Worm (Caenorhabditis elegans) whole organism, L3 larva: ENCODE measurements around the gene unc-69.

ENCODE experiments used
- R02D3.7 ChIP-seq: fragments of 150-350 bp; optimal IDR thresholded peaks from 2 replicates; lab custom pipeline; 2014; ENCODE audit warnings: missing biosample characterization, missing genetic modification characterization
- ZK546.5 ChIP-seq: sonication (generic microtip); optimal IDR thresholded peaks from 2 replicates; lab custom pipeline; 2017; ENCODE audit warnings: missing biosample characterization, missing genetic modification characterization
- aly-2 ChIP-seq: fragments of 150-350 bp; optimal IDR thresholded peaks from 2 replicates; lab custom pipeline; 2014; ENCODE audit warnings: missing biosample characterization, missing genetic modification characterization
- ceh-28 ChIP-seq: fragments of 150-350 bp; optimal IDR thresholded peaks from 2 replicates; lab custom pipeline; 2014; ENCODE audit warnings: missing biosample characterization, missing genetic modification reagents, missing genetic modification characterization
- ceh-82 ChIP-seq: fragments of 150-350 bp; optimal IDR thresholded peaks from 2 replicates; lab custom pipeline; 2014; ENCODE audit warnings: missing biosample characterization, missing genetic modification characterization
- ceh-9 ChIP-seq: sonication (generic microtip); optimal IDR thresholded peaks from 2 replicates; lab custom pipeline; 2018; ENCODE audit warnings: missing biosample characterization, missing genetic modification characterization
- daf-12 ChIP-seq: fragments of 150-350 bp; optimal IDR thresholded peaks from 2 replicates; lab custom pipeline; 2014; ENCODE audit warnings: missing biosample characterization, missing genetic modification reagents, missing genetic modification characterization
- egl-5 ChIP-seq: fragments of 150-350 bp; optimal IDR thresholded peaks from 2 replicates; lab custom pipeline; 2017; ENCODE audit warnings: missing biosample characterization, missing genetic modification reagents, missing genetic modification characterization, inconsistent platforms
- elt-2 ChIP-seq: sonication (generic microtip); optimal IDR thresholded peaks from 2 replicates; lab custom pipeline; 2016; ENCODE audit warnings: missing genetic modification reagents, mild to moderate bottlenecking, missing genetic modification characterization, missing compliant biosample characterization
- elt-3 ChIP-seq, 3 experiments: fragments of 150-350 bp in 1 of 3; sonication (generic microtip) in 2 of 3; optimal IDR thresholded peaks; 2 replicates in 2 of 3; 4 replicates in 1 of 3; lab custom pipeline; 2014 to 2017; ENCODE audit warnings: missing biosample characterization in 3 of 3, missing genetic modification characterization in 3 of 3
- fkh-10 ChIP-seq: sonication (generic microtip); optimal IDR thresholded peaks from 2 replicates; lab custom pipeline; 2017; ENCODE audit warnings: missing biosample characterization, missing genetic modification reagents, missing genetic modification characterization
- fos-1 ChIP-seq: fragments of 150-350 bp; optimal IDR thresholded peaks from 2 replicates; lab custom pipeline; 2014; ENCODE audit warnings: missing biosample characterization, missing genetic modification characterization
- jun-1 ChIP-seq: fragments of 150-350 bp; optimal IDR thresholded peaks from 2 replicates; lab custom pipeline; 2014; ENCODE audit warnings: missing biosample characterization, missing genetic modification reagents, missing genetic modification characterization
- lin-39 ChIP-seq: fragments of 150-350 bp; optimal IDR thresholded peaks from 2 replicates; lab custom pipeline; 2018; ENCODE audit warnings: missing biosample characterization, missing genetic modification reagents, missing genetic modification characterization
- lsy-12 ChIP-seq: sonication (generic microtip); optimal IDR thresholded peaks from 2 replicates; lab custom pipeline; 2016; ENCODE audit warnings: mild to moderate bottlenecking, missing genetic modification characterization, missing compliant biosample characterization
- mdl-1 ChIP-seq: fragments of 150-350 bp; optimal IDR thresholded peaks from 2 replicates; lab custom pipeline; 2014; ENCODE audit warnings: missing biosample characterization, missing genetic modification characterization
- nfya-1 ChIP-seq: sonication (generic microtip); optimal IDR thresholded peaks from 2 replicates; lab custom pipeline; 2017; ENCODE audit warnings: missing genetic modification characterization, mild to moderate bottlenecking, missing compliant biosample characterization, antibody characterized with exemption, moderate library complexity; ENCODE audit not compliant: insufficient read depth
- nhr-12 ChIP-seq: fragments of 150-350 bp; optimal IDR thresholded peaks from 2 replicates; lab custom pipeline; 2014; ENCODE audit warnings: missing biosample characterization, missing genetic modification characterization
- nhr-23 ChIP-seq: fragments of 150-350 bp; optimal IDR thresholded peaks from 2 replicates; lab custom pipeline; 2014; ENCODE audit warnings: missing biosample characterization, missing genetic modification reagents, missing genetic modification characterization
- nhr-237 ChIP-seq: fragments of 150-350 bp; optimal IDR thresholded peaks from 2 replicates; lab custom pipeline; 2014; ENCODE audit warnings: missing biosample characterization, missing genetic modification characterization
- nhr-28 ChIP-seq: fragments of 150-350 bp; optimal IDR thresholded peaks from 2 replicates; lab custom pipeline; 2014; ENCODE audit warnings: missing biosample characterization, missing genetic modification characterization
- nhr-67 ChIP-seq: fragments of 150-350 bp; optimal IDR thresholded peaks from 2 replicates; lab custom pipeline; 2014; ENCODE audit warnings: missing biosample characterization, missing genetic modification characterization
- nhr-76 ChIP-seq: fragments of 150-350 bp; sonication (generic microtip); optimal IDR thresholded peaks from 5 replicates; lab custom pipeline; 2014; ENCODE audit warnings: missing biosample characterization, missing genetic modification characterization
- nhr-77 ChIP-seq: fragments of 150-350 bp; optimal IDR thresholded peaks from 2 replicates; lab custom pipeline; 2014; ENCODE audit warnings: missing biosample characterization, missing genetic modification characterization
- pha-4 ChIP-seq: fragments of 150-350 bp; optimal IDR thresholded peaks from 2 replicates; lab custom pipeline; 2014; ENCODE audit warnings: missing biosample characterization, missing genetic modification reagents, missing genetic modification characterization
- pqm-1 ChIP-seq: fragments of 150-350 bp; optimal IDR thresholded peaks from 2 replicates; lab custom pipeline; 2017; ENCODE audit warnings: missing biosample characterization, missing genetic modification characterization, inconsistent platforms
- snpc-4 ChIP-seq: fragments of 150-350 bp; optimal IDR thresholded peaks from 2 replicates; lab custom pipeline; 2014; ENCODE audit warnings: missing biosample characterization, missing genetic modification characterization
- unc-39 ChIP-seq: sonication (generic microtip); optimal IDR thresholded peaks from 4 replicates; lab custom pipeline; 2017; ENCODE audit warnings: missing biosample characterization, missing genetic modification characterization
- zag-1 ChIP-seq: fragments of 150-350 bp; optimal IDR thresholded peaks from 2 replicates; lab custom pipeline; 2014; ENCODE audit warnings: missing biosample characterization, missing genetic modification characterization
- ztf-11 ChIP-seq: fragments of 150-350 bp; optimal IDR thresholded peaks from 2 replicates; lab custom pipeline; 2014; ENCODE audit warnings: missing biosample characterization, missing genetic modification characterization
- ztf-4 ChIP-seq: fragments of 150-350 bp; optimal IDR thresholded peaks from 2 replicates; lab custom pipeline; 2014; ENCODE audit warnings: missing biosample characterization, missing genetic modification characterization

The unc-69 gene

DNA sequence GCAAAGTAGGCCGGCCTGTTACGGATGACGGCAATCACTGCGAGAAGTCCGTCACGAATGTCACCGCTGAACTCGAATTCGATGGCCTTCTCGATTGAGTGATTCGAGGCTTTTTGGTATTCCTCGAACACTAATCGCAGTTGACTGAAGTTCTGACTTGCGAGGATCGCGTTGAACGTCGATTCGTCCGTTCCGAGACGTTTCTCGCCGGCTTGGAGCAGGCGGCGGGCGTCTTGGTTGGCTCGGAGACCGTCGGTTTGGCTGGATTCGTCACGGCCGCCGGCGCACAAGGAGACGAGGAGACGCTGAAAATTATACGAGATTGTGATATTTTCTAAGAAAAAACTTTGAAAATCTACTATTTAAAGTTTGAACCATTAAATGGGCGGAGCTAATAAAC lies 7.6 kb downstream of the unc-69 start:
- TF ChIP-seq nhr-67 (tag; lab: Kevin White, UChicago) (no peak), pqm-1 (tag; lab: Kevin White, UChicago) (no peak), lsy-12 (tag; lab: Kevin White, UChicago) (no peak), nhr-12 (no peak), nhr-76 (tag; lab: Kevin White, UChicago) (no peak), R02D3.7 (tag; lab: Kevin White, UChicago) (no peak), daf-12 (tag; lab: Kevin White, UChicago) (no peak), ceh-82 (tag; lab: Kevin White, UChicago) (no peak), fkh-10 (no peak), nhr-28 (tag; lab: Kevin White, UChicago) (no peak)
- TF ChIP-seq, all 47 proteins: peak for 0

DNA sequence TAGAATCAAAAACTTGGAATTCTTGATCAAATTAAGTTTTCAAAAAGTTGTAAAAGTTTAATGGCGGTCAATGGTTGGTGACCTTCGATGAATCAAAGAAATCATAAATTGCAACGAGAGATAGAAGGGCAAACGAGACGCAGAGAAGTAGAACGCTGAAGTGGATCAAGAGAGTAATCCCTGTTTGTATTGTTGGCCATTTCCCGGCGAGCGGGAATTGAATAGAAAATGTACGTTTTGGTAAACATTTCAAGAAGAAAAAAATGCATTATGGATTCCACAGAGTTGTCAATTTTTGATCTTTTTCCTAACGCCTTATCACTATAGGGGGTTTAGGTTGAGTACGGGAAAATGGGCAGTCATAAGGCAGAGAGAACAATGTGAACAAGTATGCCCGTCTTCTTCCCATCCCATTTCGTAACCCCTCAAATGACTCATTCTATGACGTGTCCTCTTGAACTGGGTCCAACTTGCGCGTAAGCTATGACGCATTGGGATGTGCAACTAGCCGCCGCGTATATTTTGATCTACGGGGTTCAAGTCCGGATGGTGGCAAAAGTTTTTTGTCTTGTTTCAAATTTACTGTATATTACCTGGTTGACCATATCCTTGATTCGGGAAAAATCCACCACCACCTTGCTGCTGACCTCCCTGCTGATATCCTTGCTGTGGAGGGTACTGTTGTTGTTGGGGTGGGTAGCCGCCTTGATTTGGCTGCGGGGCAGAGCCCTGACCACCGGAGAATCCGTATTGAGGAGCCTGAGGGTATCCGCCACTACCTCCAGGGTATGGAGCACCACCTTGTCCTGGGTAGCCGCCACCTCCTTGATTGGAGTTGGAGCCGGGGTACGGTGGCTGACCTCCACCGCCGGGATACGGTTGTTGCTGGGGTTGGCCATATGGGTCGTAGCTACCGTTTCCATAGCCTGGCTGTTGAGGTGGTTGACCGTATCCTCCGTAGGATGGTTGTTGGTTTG lies 10.1 kb downstream of the unc-69 start:
- no peak for TF ChIP-seq nfya-1 (tag; lab: Kevin White, UChicago)
- no peak for TF ChIP-seq daf-12 (tag; lab: Kevin White, UChicago)
- TF ChIP-seq nhr-237 (tag; lab: Kevin White, UChicago), result no peak
- TF ChIP-seq egl-5 (tag; lab: Kevin White, UChicago), result no peak
- peak; percentile 34 for TF ChIP-seq jun-1
- no peak for TF ChIP-seq zag-1
- TF ChIP-seq nhr-23 (tag; lab: Kevin White, UChicago), result peak; percentile 24
- TF ChIP-seq pqm-1 (tag; lab: Kevin White, UChicago), result peak; percentile 24
- peak; percentile 34 for TF ChIP-seq pha-4 (tag; lab: Kevin White, UChicago)
- no peak for TF ChIP-seq fkh-10
- TF ChIP-seq aly-2 (tag; lab: Kevin White, UChicago), result no peak
- TF ChIP-seq ztf-11 (tag; lab: Kevin White, UChicago), result no peak
- no peak for TF ChIP-seq ztf-4 (tag; lab: Kevin White, UChicago)
- TF ChIP-seq fos-1, result peak; percentile 46
- no peak for TF ChIP-seq ZK546.5 (tag; lab: Kevin White, UChicago)

DNA sequence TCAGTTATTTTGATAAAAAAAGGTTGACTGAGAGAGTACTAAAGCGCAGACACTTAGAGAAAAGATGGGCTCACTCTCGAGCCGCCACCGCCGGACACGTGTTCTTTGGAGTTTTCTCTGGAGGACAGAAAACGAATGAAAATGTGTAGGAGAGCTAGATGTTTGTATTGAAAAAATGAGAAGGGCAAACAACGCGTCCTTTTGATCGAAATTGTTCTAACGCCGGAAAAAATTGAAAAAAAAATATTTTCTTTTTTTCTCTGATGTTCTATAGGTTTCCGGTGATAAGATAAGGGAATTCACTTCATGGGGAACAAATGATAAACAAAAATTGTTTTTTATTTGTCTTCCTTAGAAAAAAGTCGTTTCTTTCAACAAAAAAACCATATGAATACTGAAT lies 11.1 kb downstream of the unc-69 start:
- TF ChIP-seq pha-4 (tag; lab: Kevin White, UChicago), result peak; percentile 78
- TF ChIP-seq aly-2 (tag; lab: Kevin White, UChicago), result no peak
- no peak for TF ChIP-seq daf-12 (tag; lab: Kevin White, UChicago)
- peak; percentile 65 for TF ChIP-seq pqm-1 (tag; lab: Kevin White, UChicago)
- peak; percentile 6 for TF ChIP-seq jun-1
- TF ChIP-seq nhr-23 (tag; lab: Kevin White, UChicago), result no peak
- TF ChIP-seq elt-2 (tag; lab: Kevin White, UChicago), result peak; percentile 81

DNA sequence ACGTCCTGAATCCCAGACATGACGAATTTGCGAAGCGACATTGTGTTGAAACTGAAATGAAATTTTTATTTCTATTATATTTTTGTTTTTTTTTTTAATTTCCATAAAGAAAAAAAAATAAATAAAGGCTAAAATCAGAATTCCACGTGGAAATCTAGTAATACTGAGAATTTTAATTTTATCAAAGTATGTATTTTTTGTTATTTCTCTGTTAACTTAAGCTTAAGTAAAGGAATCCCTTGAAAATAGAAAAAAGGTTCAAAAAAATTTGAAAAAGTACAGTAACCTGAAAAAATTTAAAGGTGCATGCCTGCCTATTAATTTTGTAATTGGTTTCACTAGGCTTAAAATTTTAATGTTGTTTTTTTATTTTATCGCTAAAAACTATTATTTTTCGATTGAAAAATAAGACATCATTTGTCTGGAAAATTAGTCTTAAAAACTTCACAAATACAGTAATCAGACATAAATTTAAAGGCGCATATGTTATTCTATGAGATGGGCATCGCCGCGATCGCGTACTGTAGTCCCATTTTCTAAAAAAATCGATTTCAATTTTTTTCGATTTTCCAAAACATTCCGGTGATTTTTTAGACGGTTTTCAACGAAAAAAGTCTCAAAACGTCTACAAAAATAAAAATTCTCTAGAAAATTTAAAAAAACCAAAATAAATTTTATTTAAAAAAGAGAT lies 11.8 kb downstream of the unc-69 start, which contains the start of gene nex-2:
nex-2 (minus strand) TSS at position 51 of the 691 bp plus-strand sequence.
- TF ChIP-seq lin-39 (no peak), ceh-9 (tag; lab: Kevin White, UChicago) (no peak), elt-3 (tag; optimal IDR thresholded peaks at IDR 0.05; lab: Kevin White, UChicago) (no peak), fos-1 (no peak), ZK546.5 (tag; lab: Kevin White, UChicago) (no peak), snpc-4 (tag; lab: Kevin White, UChicago) (no peak), unc-39 (no peak), daf-12 (tag; lab: Kevin White, UChicago) (no peak), nhr-77 (no peak), mdl-1 (tag; lab: Kevin White, UChicago) (no peak)

DNA sequence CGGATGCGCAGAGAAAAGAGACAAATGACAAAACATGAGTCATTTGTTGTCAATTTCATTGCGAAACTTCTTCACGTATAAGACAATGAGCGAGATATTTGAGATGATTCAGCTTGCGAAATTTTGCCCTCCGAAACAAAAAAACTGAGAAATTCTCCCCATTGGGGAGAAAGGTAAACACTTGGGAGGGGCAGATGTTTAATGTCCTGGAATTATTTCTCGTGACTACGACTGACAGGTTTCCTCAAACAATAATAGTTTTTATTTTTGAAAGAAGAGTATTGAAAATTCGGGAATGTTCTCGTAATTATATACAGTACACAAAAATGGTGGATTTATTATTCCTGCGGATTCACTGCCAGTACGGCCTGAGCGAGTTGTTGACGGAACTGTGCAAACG lies 12.5 kb downstream of the unc-69 start:
- TF ChIP-seq jun-1 (peak; percentile 9), ceh-28 (tag; lab: Kevin White, UChicago) (no peak), nfya-1 (tag; lab: Kevin White, UChicago) (peak; percentile 34), nhr-77 (no peak), pha-4 (tag; lab: Kevin White, UChicago) (peak; percentile 92)
